Worm (Caenorhabditis elegans) whole organism, L4/young adult: Measurements from ENCODE around the gene ZK666.1.

ENCODE experiments used
- W03F9.2 ChIP-seq: fragments of 150-350 bp; optimal IDR thresholded peaks from 2 replicates; lab custom pipeline; 2014; ENCODE audit warnings: missing biosample characterization, missing genetic modification characterization
- dao-5 ChIP-seq: sonication (generic microtip); optimal IDR thresholded peaks from 2 replicates; lab custom pipeline; 2016; ENCODE audit warnings: missing genotype, missing genetic modification characterization, moderate library complexity, missing compliant biosample characterization
- him-1 ChIP-seq: sonication (generic microtip); optimal IDR thresholded peaks from 2 replicates; lab custom pipeline; 2016; ENCODE audit warnings: missing genotype, missing genetic modification reagents, missing genetic modification characterization, missing compliant biosample characterization

- peak; percentile 56 for TF ChIP-seq dao-5 (tag; lab: Kevin White, UChicago)
- TF ChIP-seq W03F9.2 (tag; lab: Kevin White, UChicago): peak; percentile 52
- peak; percentile 63 for TF ChIP-seq him-1 (tag; lab: Kevin White, UChicago)
These were observed 31.4 kb upstream of the ZK666.1 start, which contains the start of gene myrf-1 for ce11 chrII:10502491-10503063.
